Worm (Caenorhabditis elegans) whole organism, early embryonic: Measurements from ENCODE around the gene sri-31.

Source experiments
- ama-1 ChIP-seq: fragments of 150-350 bp; optimal IDR thresholded peaks from 2 replicates; lab custom pipeline; 2014
- ceh-13 ChIP-seq: fragments of 200-800 bp; sonication (Bioruptor generic); optimal IDR thresholded peaks from 2 replicates; lab custom pipeline; 2018; ENCODE audit warnings: mild to moderate bottlenecking, missing genetic modification characterization, missing compliant biosample characterization
- hmbx-1 ChIP-seq: sonication (generic microtip); optimal IDR thresholded peaks from 2 replicates; lab custom pipeline; 2016; ENCODE audit warnings: mild to moderate bottlenecking, missing genetic modification characterization, missing compliant biosample characterization
- hnd-1 ChIP-seq: sonication (generic microtip); optimal IDR thresholded peaks from 2 replicates; lab custom pipeline; 2016; ENCODE audit warnings: missing genetic modification characterization, missing compliant biosample characterization
- sea-1 ChIP-seq: fragments of 200-800 bp; sonication (Bioruptor generic); conservative IDR thresholded peaks from 2 replicates; pipeline ENCODE4 v1.3.6; 2022; ENCODE audit warnings: missing genetic modification characterization, missing compliant biosample characterization
- tbx-37 ChIP-seq: fragments of 200-800 bp; sonication (Bioruptor generic); conservative IDR thresholded peaks from 2 replicates; pipeline ENCODE4 v1.3.6; 2022; ENCODE audit warnings: missing genetic modification reagents, missing genetic modification characterization, missing compliant biosample characterization

ce11 chrII:3063366-3063765, 12.6 kb downstream of the sri-31 start:
- TF ChIP-seq ama-1 (lab: Kevin White, UChicago) (no peak), sea-1 (GFP tag; lab: Robert Waterston, UW) (no peak), tbx-37 (GFP tag; lab: Robert Waterston, UW) (no peak), ceh-13 (GFP tag; lab: Kevin White, UChicago) (no peak), hnd-1 (tag; lab: Kevin White, UChicago) (no peak), hmbx-1 (tag; lab: Kevin White, UChicago) (no peak)
